Fruit fly (Drosophila melanogaster) whole organism, embryonic: ENCODE data around the gene Mvd.

Experiments
- Atf6 ChIP-seq: fragments of 200-800 bp; sonication (Bioruptor generic); IDR thresholded peaks from 2 replicates; pipeline ENCODE4 v1.3.6; 2022; ENCODE audit warnings: missing biosample characterization, missing genetic modification characterization
- CG10267 ChIP-seq: fragments of 200-800 bp; sonication (Bioruptor generic); optimal IDR thresholded peaks from 2 replicates; lab custom pipeline; 2018; ENCODE audit warnings: missing biosample characterization, mild to moderate bottlenecking, missing genetic modification characterization, moderate library complexity
- CG11247 ChIP-seq: fragments of 200-800 bp; sonication (Bioruptor generic); IDR thresholded peaks from 2 replicates; pipeline ENCODE4 v1.3.6; 2022; ENCODE audit warnings: missing biosample characterization, missing genetic modification characterization
- CG11723 ChIP-seq: fragments of 200-800 bp; sonication (Bioruptor generic); optimal IDR thresholded peaks from 2 replicates; lab custom pipeline; 2017; ENCODE audit warnings: missing biosample characterization, mild to moderate bottlenecking, missing genetic modification characterization
- CG12071 ChIP-seq: fragments of 200-800 bp; sonication (Bioruptor generic); optimal IDR thresholded peaks from 3 replicates; lab custom pipeline; 2018; ENCODE audit warnings: missing biosample characterization, mild to moderate bottlenecking, missing genetic modification characterization
- CG12391 ChIP-seq: fragments of 200-800 bp; sonication (Bioruptor generic); optimal IDR thresholded peaks from 3 replicates; lab custom pipeline; 2018; ENCODE audit warnings: missing biosample characterization, mild to moderate bottlenecking, missing genetic modification characterization, moderate library complexity
- CG13123 ChIP-seq: fragments of 200-800 bp; sonication (Bioruptor generic); optimal IDR thresholded peaks from 2 replicates; lab custom pipeline; 2016; ENCODE audit warnings: missing biosample characterization, missing genetic modification characterization
- CG14710 ChIP-seq: fragments of 200-800 bp; sonication (Bioruptor generic); optimal IDR thresholded peaks from 3 replicates; lab custom pipeline; 2019; ENCODE audit warnings: missing biosample characterization, mild to moderate bottlenecking, missing genetic modification characterization, moderate library complexity
- CG17385 ChIP-seq: fragments of 200-800 bp; sonication (Bioruptor generic); optimal IDR thresholded peaks from 3 replicates; lab custom pipeline; 2018; ENCODE audit warnings: missing biosample characterization, mild to moderate bottlenecking, missing genetic modification characterization
- CG2129 ChIP-seq: fragments of 200-800 bp; sonication (Bioruptor generic); IDR thresholded peaks from 2 replicates; pipeline ENCODE4 v1.3.6; 2022; ENCODE audit warnings: missing biosample characterization, missing genetic modification characterization; ENCODE audit not compliant: partially characterized antibody
- CG30020 ChIP-seq: fragments of 200-800 bp; optimal IDR thresholded peaks from 2 replicates; lab custom pipeline; 2019; ENCODE audit warnings: missing biosample characterization, mild to moderate bottlenecking, missing genetic modification characterization, moderate library complexity
- CG34376 ChIP-seq: fragments of 200-800 bp; sonication (Bioruptor generic); optimal IDR thresholded peaks from 2 replicates; lab custom pipeline; 2018; ENCODE audit warnings: missing biosample characterization, mild to moderate bottlenecking, missing genetic modification characterization
- CG3995 ChIP-seq: fragments of 200-800 bp; sonication (Bioruptor generic); optimal IDR thresholded peaks from 3 replicates; lab custom pipeline; 2016; ENCODE audit warnings: missing biosample characterization, missing genetic modification characterization
- CG6254 ChIP-seq: fragments of 200-800 bp; sonication (Bioruptor generic); optimal IDR thresholded peaks from 3 replicates; lab custom pipeline; 2017; ENCODE audit warnings: mild to moderate bottlenecking, missing biosample characterization, missing genetic modification reagents, missing genetic modification characterization
- CG8089 ChIP-seq: fragments of 200-800 bp; sonication (Bioruptor generic); optimal IDR thresholded peaks from 3 replicates; lab custom pipeline; 2016; ENCODE audit warnings: missing biosample characterization, missing genetic modification characterization
- CG8765 ChIP-seq: fragments of 200-800 bp; sonication (Bioruptor generic); IDR thresholded peaks from 2 replicates; pipeline ENCODE4 v1.3.6; 2022; ENCODE audit warnings: missing biosample characterization, missing genetic modification characterization
- Camta ChIP-seq: fragments of 200-800 bp; sonication (Bioruptor generic); optimal IDR thresholded peaks from 2 replicates; lab custom pipeline; 2016; ENCODE audit warnings: missing biosample characterization, missing genetic modification characterization
- Deaf1 ChIP-seq: fragments of 200-800 bp; optimal IDR thresholded peaks from 3 replicates; lab custom pipeline; 2019; ENCODE audit warnings: missing biosample characterization, mild to moderate bottlenecking, missing genetic modification characterization, moderate library complexity
- Drgx ChIP-seq: fragments of 200-800 bp; sonication (Bioruptor generic); IDR thresholded peaks from 2 replicates; pipeline ENCODE4 v1.3.6; 2022; ENCODE audit warnings: missing biosample characterization, missing genetic modification characterization
- Eip74EF ChIP-seq, 2 experiments: fragments of 200-800 bp in 1 of 2; fragments of >200 bp in 1 of 2; sonication (Bioruptor generic) in 1 of 2; optimal IDR thresholded peaks; 2 replicates each; lab custom pipeline; 2017 to 2019; ENCODE audit warnings: missing biosample characterization in 2 of 2, missing genetic modification characterization in 2 of 2, mild to moderate bottlenecking in 1 of 2, moderate library complexity in 1 of 2
- HLH54F ChIP-seq: fragments of 200-800 bp; sonication (Bioruptor generic); optimal IDR thresholded peaks from 3 replicates; lab custom pipeline; 2016; ENCODE audit warnings: missing biosample characterization, missing genetic modification characterization
- HLHmδ ChIP-seq: fragments of 200-800 bp; sonication (Bioruptor generic); optimal IDR thresholded peaks from 2 replicates; lab custom pipeline; 2018; ENCODE audit warnings: missing biosample characterization, mild to moderate bottlenecking, missing genetic modification characterization, moderate library complexity
- Mad ChIP-seq: fragments of 200-800 bp; sonication (Bioruptor generic); optimal IDR thresholded peaks from 2 replicates; lab custom pipeline; 2016; ENCODE audit warnings: missing biosample characterization, missing genetic modification characterization
- Nf-YA ChIP-seq: fragments of 200-800 bp; sonication (Bioruptor generic); IDR thresholded peaks from 2 replicates; pipeline ENCODE4 v1.3.6; 2022; ENCODE audit warnings: missing biosample characterization, missing genetic modification characterization
- Sin3A ChIP-seq: fragments of >200 bp; optimal IDR thresholded peaks from 2 replicates; lab custom pipeline; 2018
- Spps ChIP-seq: fragments of 200-800 bp; sonication (Bioruptor generic); optimal IDR thresholded peaks from 2 replicates; lab custom pipeline; 2018; ENCODE audit warnings: missing biosample characterization, mild to moderate bottlenecking, missing genetic modification characterization
- Stat92E ChIP-seq, 3 experiments: fragments of >200 bp in 2 of 3; fragments of 200-800 bp in 1 of 3; sonication (Bioruptor generic) in 1 of 3; optimal IDR thresholded peaks; 2 replicates each; lab custom pipeline; 2017 to 2019; ENCODE audit warnings: missing biosample characterization in 3 of 3, missing genetic modification characterization in 3 of 3, mild to moderate bottlenecking in 1 of 3, moderate library complexity in 1 of 3
- Tbp ChIP-seq: fragments of >200 bp; optimal IDR thresholded peaks from 2 replicates; lab custom pipeline; 2018; ENCODE audit warnings: missing biosample characterization, missing genetic modification characterization
- Trl ChIP-seq, 3 experiments: fragments of >200 bp in 2 of 3; fragments of 200-800 bp in 1 of 3; sonication (Bioruptor generic) in 1 of 3; optimal IDR thresholded peaks; 2 replicates in 1 of 3; 3 replicates in 2 of 3; lab custom pipeline; 2016 to 2017; ENCODE audit warnings: missing biosample characterization in 1 of 3, missing genetic modification characterization in 1 of 3
- Vsx1 ChIP-seq: fragments of 200-800 bp; sonication (Bioruptor generic); optimal IDR thresholded peaks from 2 replicates; lab custom pipeline; 2017; ENCODE audit warnings: missing biosample characterization, mild to moderate bottlenecking, missing genetic modification characterization, missing genetic modification reagents
- amos ChIP-seq: fragments of 200-800 bp; sonication (Bioruptor generic); IDR thresholded peaks from 2 replicates; pipeline ENCODE4 v1.3.6; 2022; ENCODE audit warnings: missing biosample characterization, missing genetic modification characterization; ENCODE audit not compliant: partially characterized antibody
- ap ChIP-seq: fragments of 200-800 bp; sonication (Bioruptor generic); IDR thresholded peaks from 2 replicates; pipeline ENCODE4 v1.3.6; 2022; ENCODE audit warnings: missing biosample characterization, missing genetic modification characterization
- ash1 ChIP-seq: fragments of 200-800 bp; sonication (Bioruptor generic); optimal IDR thresholded peaks from 2 replicates; lab custom pipeline; 2018; ENCODE audit warnings: missing biosample characterization, mild to moderate bottlenecking, missing genetic modification characterization
- ato ChIP-seq: fragments of 200-800 bp; sonication (Bioruptor generic); IDR thresholded peaks from 2 replicates; pipeline ENCODE4 v1.3.6; 2022; ENCODE audit warnings: missing biosample characterization, missing genetic modification characterization; ENCODE audit not compliant: partially characterized antibody
- bab2 ChIP-seq: fragments of 200-800 bp; sonication (Bioruptor generic); optimal IDR thresholded peaks from 2 replicates; lab custom pipeline; 2016; ENCODE audit warnings: missing biosample characterization, missing genetic modification characterization
- btn ChIP-seq: fragments of 200-800 bp; sonication (Bioruptor generic); optimal IDR thresholded peaks from 2 replicates; lab custom pipeline; 2016; ENCODE audit warnings: missing biosample characterization, missing genetic modification characterization
- cg ChIP-seq: fragments of 200-800 bp; sonication (Bioruptor generic); optimal IDR thresholded peaks from 3 replicates; lab custom pipeline; 2019; ENCODE audit warnings: missing biosample characterization, mild to moderate bottlenecking, missing genetic modification characterization, moderate library complexity
- ci ChIP-seq: fragments of 200-800 bp; sonication (Bioruptor generic); IDR thresholded peaks from 3 replicates; pipeline ENCODE4 v1.3.6; 2022; ENCODE audit warnings: missing biosample characterization, missing genetic modification characterization
- cwo ChIP-seq: fragments of 200-800 bp; sonication (Bioruptor generic); optimal IDR thresholded peaks from 3 replicates; lab custom pipeline; 2017; ENCODE audit warnings: missing biosample characterization, missing genetic modification characterization, mild to moderate bottlenecking, moderate library complexity, missing genetic modification reagents
- ems ChIP-seq: fragments of 200-800 bp; sonication (Bioruptor generic); optimal IDR thresholded peaks from 3 replicates; lab custom pipeline; 2016; ENCODE audit warnings: missing biosample characterization, missing genetic modification characterization
- fd3F ChIP-seq: fragments of 200-800 bp; sonication (Bioruptor generic); optimal IDR thresholded peaks from 2 replicates; lab custom pipeline; 2018; ENCODE audit warnings: missing biosample characterization, mild to moderate bottlenecking, missing genetic modification characterization, moderate library complexity
- lmd ChIP-seq: fragments of 200-800 bp; sonication (Bioruptor generic); IDR thresholded peaks from 2 replicates; pipeline ENCODE4 v1.3.6; 2022; ENCODE audit warnings: missing biosample characterization, missing genetic modification characterization
- psq ChIP-seq: fragments of 200-800 bp; sonication (Bioruptor generic); optimal IDR thresholded peaks from 2 replicates; lab custom pipeline; 2017; ENCODE audit warnings: missing biosample characterization, missing genetic modification characterization
- ranshi ChIP-seq: fragments of 200-800 bp; sonication (Bioruptor generic); IDR thresholded peaks from 2 replicates; pipeline ENCODE4 v1.3.6; 2022; ENCODE audit warnings: missing biosample characterization, missing genetic modification characterization
- rib ChIP-seq: fragments of 200-800 bp; sonication (Bioruptor generic); IDR thresholded peaks from 2 replicates; pipeline ENCODE4 v1.3.6; 2022; ENCODE audit warnings: missing biosample characterization, missing genetic modification characterization
- ro ChIP-seq: fragments of 200-800 bp; sonication (Bioruptor generic); IDR thresholded peaks from 2 replicates; pipeline ENCODE4 v1.3.6; 2022; ENCODE audit warnings: missing biosample characterization, missing genetic modification characterization
- slp2 ChIP-seq: fragments of 200-800 bp; sonication (Bioruptor generic); optimal IDR thresholded peaks from 2 replicates; lab custom pipeline; 2016; ENCODE audit warnings: missing biosample characterization, missing genetic modification characterization
- tin ChIP-seq: fragments of 200-800 bp; sonication (Bioruptor generic); optimal IDR thresholded peaks from 3 replicates; lab custom pipeline; 2016; ENCODE audit warnings: missing biosample characterization, missing genetic modification characterization
- unc-4 ChIP-seq: fragments of 200-800 bp; sonication (Bioruptor generic); IDR thresholded peaks from 2 replicates; pipeline ENCODE4 v1.3.6; 2022; ENCODE audit warnings: missing biosample characterization, missing genetic modification characterization; ENCODE audit not compliant: partially characterized antibody
- usp ChIP-seq: fragments of >200 bp; optimal IDR thresholded peaks from 2 replicates; lab custom pipeline; 2017; ENCODE audit warnings: missing biosample characterization, missing genetic modification characterization

Mvd gene

DNA sequence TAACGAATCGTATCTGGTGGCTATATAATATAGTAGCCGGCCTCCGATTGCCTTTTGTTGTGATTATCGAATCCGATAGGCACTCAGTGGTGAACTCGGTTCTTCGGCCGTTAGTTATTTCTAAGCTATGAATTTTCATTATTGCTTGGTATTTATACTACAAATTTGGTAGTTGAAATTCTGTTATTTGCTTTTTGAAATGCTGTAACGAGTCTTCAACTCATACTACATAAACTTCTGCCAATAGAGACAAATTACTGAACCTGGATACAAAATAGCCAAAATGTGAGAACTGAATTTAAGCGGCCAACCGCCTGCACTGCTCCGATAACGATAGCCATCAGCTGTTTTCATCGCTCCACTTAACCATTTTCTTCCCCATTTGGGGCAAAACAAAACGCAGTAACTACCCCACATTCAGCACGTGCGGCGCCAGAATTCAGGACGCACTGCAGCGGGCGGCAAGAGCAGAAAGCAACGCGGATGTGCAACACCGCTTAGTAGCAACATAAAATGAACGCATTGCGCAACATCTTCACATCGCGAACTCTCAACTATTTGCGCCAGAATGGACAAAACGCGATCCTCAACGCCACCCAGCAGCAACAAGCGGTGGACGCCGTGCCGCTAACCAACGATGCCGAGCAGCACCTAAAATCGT lies 9.9 kb upstream of the Mvd start, which contains the start of the genes CG11679 and CG8206 (continued):
- TF ChIP-seq Trl (optimal IDR thresholded peaks at IDR 0.05; lab: Kevin White, UChicago) (no peak), Trl (GFP tag; optimal IDR thresholded peaks at IDR 0.05; lab: Kevin White, UChicago) (peak; percentile 23), CG8089 (GFP tag; lab: Kevin White, UChicago) (no peak), bab2 (GFP tag; lab: Kevin White, UChicago) (peak; percentile 21), tin (GFP tag; lab: Kevin White, UChicago) (peak; percentile 6), HLH54F (peak; percentile 39), cg (no peak), ems (GFP tag; lab: Kevin White, UChicago) (no peak), CG11723 (GFP tag; lab: Kevin White, UChicago) (no peak), CG14710 (peak; percentile 46), unc-4 (GFP tag; lab: Robert Waterston, UW) (0 out of 2 replicates have a peak, but pooled peaks have one; percentile 48), psq (GFP tag; lab: Kevin White, UChicago) (no peak), Eip74EF (GFP tag; optimal IDR thresholded peaks at IDR 0.05; lab: Kevin White, UChicago) (no peak), CG2129 (GFP tag; lab: Robert Waterston, UW) (no peak), btn (GFP tag; lab: Kevin White, UChicago) (no peak), Tbp (GFP tag; lab: Kevin White, UChicago) (no peak), Atf6 (GFP tag; lab: Robert Waterston, UW) (no peak), Mad (GFP tag; lab: Kevin White, UChicago) (no peak), Spps (tag; lab: Kevin White, UChicago) (no peak), CG10267 (tag; lab: Kevin White, UChicago) (peak; percentile 22), HLHmδ (no peak), Stat92E (GFP tag; optimal IDR thresholded peaks at IDR 0.05; lab: Kevin White, UChicago) (no peak), fd3F (GFP tag; lab: Kevin White, UChicago) (no peak), CG34376 (GFP tag; lab: Kevin White, UChicago) (peak; percentile 40), ap (GFP tag; lab: Robert Waterston, UW) (no peak), CG13123 (GFP tag; lab: Kevin White, UChicago) (no peak), lmd (peak; percentile 33; the same call in 1 of the 2 replicates), CG17385 (peak; percentile 3), CG11247 (GFP tag; lab: Robert Waterston, UW) (no peak), Camta (GFP tag; lab: Kevin White, UChicago) (no peak), amos (no peak), ranshi (GFP tag; lab: Robert Waterston, UW) (peak; percentile 39; the same call in 1 of the 2 replicates), ci (GFP tag; lab: Robert Waterston, UW) (no peak), Sin3A (lab: Kevin White, UChicago) (peak; percentile 60), slp2 (GFP tag; lab: Kevin White, UChicago) (no peak), CG6254 (GFP tag; lab: Kevin White, UChicago) (no peak), CG8765 (GFP tag; lab: Robert Waterston, UW) (no peak), rib (no peak), cwo (peak; percentile 25), CG12391 (tag; lab: Kevin White, UChicago) (peak; percentile 44), Vsx1 (GFP tag; lab: Kevin White, UChicago) (no peak), usp (no peak), Deaf1 (tag; lab: Kevin White, UChicago) (no peak), ato (no peak), Drgx (GFP tag; lab: Robert Waterston, UW) (no peak), Nf-YA (GFP tag; lab: Robert Waterston, UW) (no peak), ro (no peak), CG3995 (GFP tag; lab: Kevin White, UChicago) (peak; percentile 86), ash1 (GFP tag; lab: Kevin White, UChicago) (no peak), CG30020 (peak; percentile 31), CG12071 (GFP tag; lab: Kevin White, UChicago) (no peak)
